Worm (Caenorhabditis elegans) whole organism, L1 larva: ENCODE results near the gene gldi-2.

Source experiments
- Y116A8C.19 ChIP-seq: sonication (generic microtip); optimal IDR thresholded peaks from 2 replicates; lab custom pipeline; 2016; ENCODE audit warnings: missing compliant biosample characterization, missing genetic modification characterization, borderline replicate concordance
- blmp-1 ChIP-seq: fragments of 150-350 bp; optimal IDR thresholded peaks from 2 replicates; lab custom pipeline; 2014; ENCODE audit warnings: missing biosample characterization, missing genetic modification characterization
- ceh-82 ChIP-seq, 3 experiments: fragments of 150-350 bp in 1 of 3; sonication (generic microtip) in 2 of 3; optimal IDR thresholded peaks; 2 replicates each; lab custom pipeline; 2014 to 2017; ENCODE audit warnings: missing biosample characterization in 3 of 3, missing genetic modification characterization in 3 of 3
- ceh-88 ChIP-seq: fragments of 200-800 bp; sonication (Bioruptor generic); IDR thresholded peaks from 2 replicates; pipeline ENCODE4 v1.3.6; 2022; ENCODE audit warnings: missing genetic modification characterization, missing compliant biosample characterization
- ceh-90 ChIP-seq: sonication (generic microtip); optimal IDR thresholded peaks from 2 replicates; lab custom pipeline; 2016; ENCODE audit warnings: missing genetic modification characterization, missing compliant biosample characterization
- dpl-1 ChIP-seq, 3 experiments: fragments of 150-350 bp in 2 of 3; sonication (generic microtip) in 1 of 3; optimal IDR thresholded peaks; 2 replicates each; lab custom pipeline; 2014 to 2017; ENCODE audit warnings: missing biosample characterization in 3 of 3, missing genetic modification characterization in 3 of 3, missing genetic modification reagents in 3 of 3
- dsc-1 ChIP-seq: sonication (generic microtip); optimal IDR thresholded peaks from 2 replicates; lab custom pipeline; 2016; ENCODE audit warnings: mild to moderate bottlenecking, missing genetic modification characterization, missing compliant biosample characterization
- efl-3 ChIP-seq: fragments of 200-800 bp; sonication (Bioruptor generic); optimal IDR thresholded peaks from 2 replicates; lab custom pipeline; 2018; ENCODE audit warnings: mild to moderate bottlenecking, missing genetic modification characterization, missing compliant biosample characterization
- elt-3 ChIP-seq, 6 experiments: fragments of 150-350 bp in 1 of 6; sonication (generic microtip); optimal IDR thresholded peaks; 2 replicates each; lab custom pipeline; 2017 to 2018; ENCODE audit warnings: missing biosample characterization in 6 of 6, missing genetic modification characterization in 6 of 6, inconsistent platforms in 1 of 6
- fkh-10 ChIP-seq: sonication (generic microtip); optimal IDR thresholded peaks from 2 replicates; lab custom pipeline; 2017; ENCODE audit warnings: missing biosample characterization, missing genetic modification reagents, missing genetic modification characterization
- fkh-4 ChIP-seq: sonication (generic microtip); optimal IDR thresholded peaks from 2 replicates; lab custom pipeline; 2016; ENCODE audit warnings: missing compliant biosample characterization, missing genetic modification characterization, borderline replicate concordance
- fos-1 ChIP-seq: fragments of 150-350 bp; optimal IDR thresholded peaks from 2 replicates; lab custom pipeline; 2014; ENCODE audit warnings: missing biosample characterization, missing genetic modification characterization
- grh-1 ChIP-seq: fragments of 200-800 bp; sonication (Bioruptor generic); IDR thresholded peaks from 2 replicates; pipeline ENCODE4 v1.3.6; 2022; ENCODE audit warnings: missing genetic modification reagents, missing genetic modification characterization, missing compliant biosample characterization
- hlh-17 ChIP-seq: fragments of 200-800 bp; sonication (Bioruptor generic); optimal IDR thresholded peaks from 2 replicates; lab custom pipeline; 2018; ENCODE audit warnings: missing genetic modification characterization, mild to moderate bottlenecking, missing compliant biosample characterization, moderate library complexity, borderline replicate concordance
- hlh-4 ChIP-seq: sonication (generic microtip); optimal IDR thresholded peaks from 2 replicates; lab custom pipeline; 2016; ENCODE audit warnings: mild to moderate bottlenecking, missing genetic modification characterization, missing compliant biosample characterization
- isw-1 ChIP-seq: fragments of 200-800 bp; sonication (Bioruptor generic); IDR thresholded peaks from 2 replicates; pipeline ENCODE4 v1.3.6; 2022; ENCODE audit warnings: missing genetic modification characterization, missing compliant biosample characterization
- jun-1 ChIP-seq: fragments of 150-350 bp; optimal IDR thresholded peaks from 2 replicates; lab custom pipeline; 2014; ENCODE audit warnings: missing biosample characterization, missing genetic modification reagents, missing genetic modification characterization
- lin-14 ChIP-seq: fragments of 200-800 bp; sonication (Bioruptor generic); optimal IDR thresholded peaks from 2 replicates; lab custom pipeline; 2018; ENCODE audit warnings: mild to moderate bottlenecking, missing genetic modification characterization, moderate library complexity, missing compliant biosample characterization
- lin-35 ChIP-seq, 2 experiments: fragments of 150-350 bp; optimal IDR thresholded peaks; 2 replicates each; lab custom pipeline; 2014; ENCODE audit warnings: missing biosample characterization in 2 of 2, missing genetic modification characterization in 2 of 2, missing genetic modification reagents in 2 of 2
- mdl-1 ChIP-seq, 2 experiments: fragments of 150-350 bp; optimal IDR thresholded peaks; 2 replicates each; lab custom pipeline; 2014 to 2017; ENCODE audit warnings: missing biosample characterization in 2 of 2, missing genetic modification characterization in 2 of 2, inconsistent platforms in 1 of 2
- mef-2 ChIP-seq: fragments of 150-350 bp; optimal IDR thresholded peaks from 2 replicates; lab custom pipeline; 2014; ENCODE audit warnings: missing biosample characterization, missing genetic modification characterization
- nhr-12 ChIP-seq: sonication (generic microtip); optimal IDR thresholded peaks from 2 replicates; lab custom pipeline; 2017; ENCODE audit warnings: missing biosample characterization, missing genetic modification characterization
- nhr-20 ChIP-seq: sonication (generic microtip); optimal IDR thresholded peaks from 2 replicates; lab custom pipeline; 2016; ENCODE audit warnings: mild to moderate bottlenecking, missing genetic modification characterization, missing compliant biosample characterization
- nhr-47 ChIP-seq: sonication (generic microtip); optimal IDR thresholded peaks from 2 replicates; lab custom pipeline; 2016; ENCODE audit warnings: mild to moderate bottlenecking, missing genetic modification characterization, moderate library complexity, missing compliant biosample characterization
- nhr-76 ChIP-seq: sonication (generic microtip); optimal IDR thresholded peaks from 2 replicates; lab custom pipeline; 2017; ENCODE audit warnings: missing biosample characterization, missing genetic modification characterization
- nhr-90 ChIP-seq: sonication (generic microtip); optimal IDR thresholded peaks from 2 replicates; lab custom pipeline; 2016; ENCODE audit warnings: mild to moderate bottlenecking, missing genetic modification characterization, missing compliant biosample characterization; ENCODE audit not compliant: poor library complexity
- pqm-1 ChIP-seq: sonication (generic microtip); optimal IDR thresholded peaks from 3 replicates; lab custom pipeline; 2017; ENCODE audit warnings: missing biosample characterization, missing genetic modification characterization
- sox-4 ChIP-seq: sonication (generic microtip); optimal IDR thresholded peaks from 2 replicates; lab custom pipeline; 2016; ENCODE audit warnings: missing genetic modification characterization, missing compliant biosample characterization
- sptf-1 ChIP-seq: fragments of 150-350 bp; optimal IDR thresholded peaks from 2 replicates; lab custom pipeline; 2014; ENCODE audit warnings: missing biosample characterization, missing genetic modification characterization
- unc-62 ChIP-seq: fragments of 150-350 bp; optimal IDR thresholded peaks from 2 replicates; lab custom pipeline; 2014; ENCODE audit warnings: missing biosample characterization, missing genetic modification reagents, missing genetic modification characterization
- zag-1 ChIP-seq: fragments of 150-350 bp; optimal IDR thresholded peaks from 2 replicates; lab custom pipeline; 2014; ENCODE audit warnings: missing biosample characterization, missing genetic modification characterization
- zip-4 ChIP-seq: fragments of 200-800 bp; sonication (Bioruptor generic); optimal IDR thresholded peaks from 2 replicates; lab custom pipeline; 2018; ENCODE audit warnings: mild to moderate bottlenecking, missing genetic modification characterization, moderate library complexity, missing compliant biosample characterization
- ztf-11 ChIP-seq, 2 experiments: sonication (generic microtip); optimal IDR thresholded peaks; 2 replicates each; lab custom pipeline; 2016 to 2017; ENCODE audit warnings: missing genetic modification characterization in 2 of 2, missing biosample characterization in 1 of 2, missing compliant biosample characterization in 1 of 2
- ztf-4 ChIP-seq: fragments of 150-350 bp; optimal IDR thresholded peaks from 2 replicates; lab custom pipeline; 2014; ENCODE audit warnings: missing biosample characterization, missing genetic modification characterization

Gene gldi-2

ce11 chrII:6756232-6756631 lies 27.0 kb upstream of the gldi-2 start, which contains the start of gene F41G3.3:
TSS of gene F41G3.3 (plus strand) at chrII:6756532.
- TF ChIP-seq nhr-76 (tag; lab: Kevin White, UChicago) (no peak), ceh-90 (tag; lab: Kevin White, UChicago) (no peak), hlh-4 (no peak), ztf-11 (tag; optimal IDR thresholded peaks at IDR 0.05; lab: Kevin White, UChicago) (no peak), unc-62 (GFP tag; lab: Kevin White, UChicago) (no peak), nhr-20 (tag; lab: Kevin White, UChicago) (no peak), grh-1 (GFP tag; lab: Robert Waterston, UW) (no peak), lin-14 (GFP tag; lab: Kevin White, UChicago) (no peak), mdl-1 (tag; optimal IDR thresholded peaks at IDR 0.05; lab: Kevin White, UChicago) (no peak), fos-1 (tag; lab: Kevin White, UChicago) (no peak)

- TF ChIP-seq fkh-4 (tag; lab: Kevin White, UChicago) (no peak), lin-14 (GFP tag; lab: Kevin White, UChicago) (peak; percentile 2)
These were observed 18.5 kb upstream of the gldi-2 start, which contains the start of gene nlp-50 for ce11 chrII:6764734-6765133. TSS of gene nlp-50 (plus strand) at chrII:6765034.

ce11 chrII:6768014-6768413 lies 15.2 kb upstream of the gldi-2 start, which contains the start of gene F41G3.18:
TSS of gene F41G3.18 (plus strand) at chrII:6768314.
- TF ChIP-seq blmp-1 (no peak), mef-2 (tag; lab: Kevin White, UChicago) (no peak), Y116A8C.19 (tag; lab: Kevin White, UChicago) (no peak), nhr-90 (no peak), ztf-11 (tag; optimal IDR thresholded peaks at IDR 0.05; lab: Kevin White, UChicago) (no peak), jun-1 (tag; lab: Kevin White, UChicago) (no peak), ceh-90 (tag; lab: Kevin White, UChicago) (no peak), ceh-82 (tag; optimal IDR thresholded peaks at IDR 0.05; lab: Kevin White, UChicago) (no peak), ceh-88 (GFP tag; lab: Robert Waterston, UW) (no peak), sptf-1 (tag; lab: Kevin White, UChicago) (no peak), sox-4 (tag; lab: Kevin White, UChicago) (no peak), zip-4 (GFP tag; lab: Kevin White, UChicago) (no peak), pqm-1 (tag; lab: Kevin White, UChicago) (no peak), fos-1 (tag; lab: Kevin White, UChicago) (no peak), isw-1 (GFP tag; lab: Robert Waterston, UW) (no peak), efl-3 (GFP tag; lab: Kevin White, UChicago) (no peak), elt-3 (tag; optimal IDR thresholded peaks at IDR 0.05; lab: Kevin White, UChicago) (no peak), nhr-47 (tag; lab: Kevin White, UChicago) (no peak), dpl-1 (GFP tag; optimal IDR thresholded peaks at IDR 0.05; lab: Kevin White, UChicago) (no peak), ztf-4 (no peak)
- TF ChIP-seq, all 84 proteins: peak for 0

- TF ChIP-seq hlh-17 (GFP tag; lab: Kevin White, UChicago) (no peak), dsc-1 (no peak), lin-35 (GFP tag; optimal IDR thresholded peaks at IDR 0.05; lab: Kevin White, UChicago) (no peak)
These were observed 13.2 kb upstream of the gldi-2 start for ce11 chrII:6770030-6770429.

ce11 chrII:6772482-6772881 lies 10.7 kb upstream of the gldi-2 start:
- TF ChIP-seq lin-14 (GFP tag; lab: Kevin White, UChicago) (peak; percentile 47), fkh-10 (GFP tag; lab: Kevin White, UChicago) (peak; percentile 32), nhr-12 (tag; lab: Kevin White, UChicago) (no peak), zag-1 (tag; lab: Kevin White, UChicago) (no peak)
- TF ChIP-seq, all 84 proteins: peak for 2
